Worm (Caenorhabditis elegans) whole organism, L1 larva: ENCODE measurements around the gene math-33.
A peak's percentile ranks its signal among the peaks of the same experiment; 100 is the strongest.

Experiments used
- Y116A8C.19 ChIP-seq: sonication (generic microtip); optimal IDR thresholded peaks from 2 replicates; lab custom pipeline; 2016; ENCODE audit warnings: missing compliant biosample characterization, missing genetic modification characterization, borderline replicate concordance
- aha-1 ChIP-seq: fragments of 150-350 bp; optimal IDR thresholded peaks from 2 replicates; lab custom pipeline; 2014; ENCODE audit warnings: missing biosample characterization, missing genetic modification characterization
- alr-1 ChIP-seq: fragments of 200-800 bp; sonication (Bioruptor generic); optimal IDR thresholded peaks from 2 replicates; lab custom pipeline; 2018; ENCODE audit warnings: borderline replicate concordance, mild to moderate bottlenecking, missing genetic modification characterization, missing compliant biosample characterization
- blmp-1 ChIP-seq: fragments of 150-350 bp; optimal IDR thresholded peaks from 2 replicates; lab custom pipeline; 2014; ENCODE audit warnings: missing biosample characterization, missing genetic modification characterization
- ceh-8 ChIP-seq: fragments of 200-800 bp; sonication (Bioruptor generic); optimal IDR thresholded peaks from 2 replicates; lab custom pipeline; 2018; ENCODE audit warnings: mild to moderate bottlenecking, missing genetic modification characterization, moderate library complexity, missing compliant biosample characterization
- ceh-88 ChIP-seq: fragments of 200-800 bp; sonication (Bioruptor generic); IDR thresholded peaks from 2 replicates; pipeline ENCODE4 v1.3.6; 2022; ENCODE audit warnings: missing genetic modification characterization, missing compliant biosample characterization
- ces-1 ChIP-seq: fragments of 150-350 bp; optimal IDR thresholded peaks from 2 replicates; lab custom pipeline; 2014; ENCODE audit warnings: missing biosample characterization, missing genetic modification reagents, missing genetic modification characterization
- efl-3 ChIP-seq: fragments of 200-800 bp; sonication (Bioruptor generic); optimal IDR thresholded peaks from 2 replicates; lab custom pipeline; 2018; ENCODE audit warnings: mild to moderate bottlenecking, missing genetic modification characterization, missing compliant biosample characterization
- egl-27 ChIP-seq, 2 experiments: fragments of 150-350 bp in 1 of 2; sonication (generic microtip); optimal IDR thresholded peaks; 3 replicates each; lab custom pipeline; 2017 to 2018; ENCODE audit warnings: missing biosample characterization in 2 of 2, missing genetic modification characterization in 2 of 2, missing genetic modification reagents in 2 of 2
- elt-2 ChIP-seq: sonication (generic microtip); optimal IDR thresholded peaks from 2 replicates; lab custom pipeline; 2016; ENCODE audit warnings: missing genetic modification characterization, mild to moderate bottlenecking, inconsistent platforms, missing compliant biosample characterization, missing genetic modification reagents
- elt-3 ChIP-seq, 6 experiments: fragments of 150-350 bp in 1 of 6; sonication (generic microtip); optimal IDR thresholded peaks; 2 replicates each; lab custom pipeline; 2017 to 2018; ENCODE audit warnings: missing biosample characterization in 6 of 6, missing genetic modification characterization in 6 of 6, inconsistent platforms in 1 of 6
- fkh-10 ChIP-seq: sonication (generic microtip); optimal IDR thresholded peaks from 2 replicates; lab custom pipeline; 2017; ENCODE audit warnings: missing biosample characterization, missing genetic modification reagents, missing genetic modification characterization
- fkh-4 ChIP-seq: sonication (generic microtip); optimal IDR thresholded peaks from 2 replicates; lab custom pipeline; 2016; ENCODE audit warnings: missing compliant biosample characterization, missing genetic modification characterization, borderline replicate concordance
- fkh-8 ChIP-seq: sonication (generic microtip); optimal IDR thresholded peaks from 2 replicates; lab custom pipeline; 2016; ENCODE audit warnings: mild to moderate bottlenecking, missing genetic modification characterization, missing compliant biosample characterization
- hlh-4 ChIP-seq: sonication (generic microtip); optimal IDR thresholded peaks from 2 replicates; lab custom pipeline; 2016; ENCODE audit warnings: mild to moderate bottlenecking, missing genetic modification characterization, missing compliant biosample characterization
- irx-1 ChIP-seq: sonication (generic microtip); optimal IDR thresholded peaks from 2 replicates; lab custom pipeline; 2016; ENCODE audit warnings: missing genetic modification characterization, missing compliant biosample characterization
- isw-1 ChIP-seq: fragments of 200-800 bp; sonication (Bioruptor generic); IDR thresholded peaks from 2 replicates; pipeline ENCODE4 v1.3.6; 2022; ENCODE audit warnings: missing genetic modification characterization, missing compliant biosample characterization
- lin-13 ChIP-seq: fragments of 150-350 bp; optimal IDR thresholded peaks from 2 replicates; lab custom pipeline; 2014; ENCODE audit warnings: missing biosample characterization, missing genetic modification reagents, missing genetic modification characterization
- lin-14 ChIP-seq: fragments of 200-800 bp; sonication (Bioruptor generic); optimal IDR thresholded peaks from 2 replicates; lab custom pipeline; 2018; ENCODE audit warnings: mild to moderate bottlenecking, missing genetic modification characterization, moderate library complexity, missing compliant biosample characterization
- lin-15B ChIP-seq: fragments of 150-350 bp; sonication (generic microtip); optimal IDR thresholded peaks from 3 replicates; lab custom pipeline; 2014; ENCODE audit warnings: missing biosample characterization, missing genetic modification characterization
- lin-35 ChIP-seq, 2 experiments: fragments of 150-350 bp; optimal IDR thresholded peaks; 2 replicates each; lab custom pipeline; 2014; ENCODE audit warnings: missing biosample characterization in 2 of 2, missing genetic modification characterization in 2 of 2, missing genetic modification reagents in 2 of 2
- lin-39 ChIP-seq: fragments of 150-350 bp; optimal IDR thresholded peaks from 2 replicates; lab custom pipeline; 2014; ENCODE audit warnings: missing biosample characterization, missing genetic modification reagents, missing genetic modification characterization
- lir-3 ChIP-seq: sonication (generic microtip); optimal IDR thresholded peaks from 2 replicates; lab custom pipeline; 2016; ENCODE audit warnings: mild to moderate bottlenecking, missing genetic modification characterization, moderate library complexity, missing compliant biosample characterization; ENCODE audit not compliant: poor library complexity
- lsy-2 ChIP-seq, 2 experiments: fragments of 150-350 bp; optimal IDR thresholded peaks; 2 replicates each; lab custom pipeline; 2014; ENCODE audit warnings: missing biosample characterization in 2 of 2, missing genetic modification characterization in 2 of 2
- mab-9 ChIP-seq: fragments of 200-800 bp; sonication (Bioruptor generic); IDR thresholded peaks from 2 replicates; pipeline ENCODE4 v1.3.6; 2022; ENCODE audit warnings: missing genetic modification reagents, missing genetic modification characterization, missing compliant biosample characterization
- mef-2 ChIP-seq: fragments of 150-350 bp; optimal IDR thresholded peaks from 2 replicates; lab custom pipeline; 2014; ENCODE audit warnings: missing biosample characterization, missing genetic modification characterization
- mep-1 ChIP-seq: fragments of 150-350 bp; optimal IDR thresholded peaks from 2 replicates; lab custom pipeline; 2014; ENCODE audit warnings: missing biosample characterization, missing genetic modification characterization
- nhr-11 ChIP-seq: fragments of 150-350 bp; optimal IDR thresholded peaks from 2 replicates; lab custom pipeline; 2014; ENCODE audit warnings: missing biosample characterization, missing genetic modification characterization
- nhr-19 ChIP-seq: fragments of 200-800 bp; sonication (Bioruptor generic); conservative IDR thresholded peaks from 2 replicates; pipeline ENCODE4 v1.3.6; 2022; ENCODE audit warnings: missing genetic modification characterization, missing compliant biosample characterization
- nhr-28 ChIP-seq: fragments of 150-350 bp; optimal IDR thresholded peaks from 2 replicates; lab custom pipeline; 2014; ENCODE audit warnings: missing biosample characterization, missing genetic modification characterization
- nhr-47 ChIP-seq: sonication (generic microtip); optimal IDR thresholded peaks from 2 replicates; lab custom pipeline; 2016; ENCODE audit warnings: mild to moderate bottlenecking, missing genetic modification characterization, moderate library complexity, missing compliant biosample characterization
- nhr-76 ChIP-seq: sonication (generic microtip); optimal IDR thresholded peaks from 2 replicates; lab custom pipeline; 2017; ENCODE audit warnings: missing biosample characterization, missing genetic modification characterization
- nhr-77 ChIP-seq: fragments of 150-350 bp; optimal IDR thresholded peaks from 2 replicates; lab custom pipeline; 2014; ENCODE audit warnings: missing biosample characterization, missing genetic modification characterization
- nhr-85 ChIP-seq: sonication (generic microtip); peaks from one replicate; lab custom pipeline; 2016; ENCODE audit warnings: missing genetic modification characterization, inconsistent platforms, missing compliant biosample characterization
- nhr-90 ChIP-seq: sonication (generic microtip); optimal IDR thresholded peaks from 2 replicates; lab custom pipeline; 2016; ENCODE audit warnings: mild to moderate bottlenecking, missing genetic modification characterization, missing compliant biosample characterization; ENCODE audit not compliant: poor library complexity
- pag-3 ChIP-seq: sonication (generic microtip); optimal IDR thresholded peaks from 2 replicates; lab custom pipeline; 2017; ENCODE audit warnings: missing genetic modification characterization, mild to moderate bottlenecking, missing compliant biosample characterization, antibody characterized with exemption, borderline replicate concordance; ENCODE audit not compliant: insufficient read depth
- pqm-1 ChIP-seq: sonication (generic microtip); optimal IDR thresholded peaks from 3 replicates; lab custom pipeline; 2017; ENCODE audit warnings: missing biosample characterization, missing genetic modification characterization
- rnt-1 ChIP-seq: sonication (generic microtip); optimal IDR thresholded peaks from 2 replicates; lab custom pipeline; 2016; ENCODE audit warnings: mild to moderate bottlenecking, missing genetic modification characterization, moderate library complexity, missing compliant biosample characterization
- skn-1 ChIP-seq: fragments of 150-350 bp; optimal IDR thresholded peaks from 2 replicates; lab custom pipeline; 2014; ENCODE audit warnings: missing biosample characterization, missing genetic modification characterization
- snpc-4 ChIP-seq: fragments of 150-350 bp; optimal IDR thresholded peaks from 2 replicates; lab custom pipeline; 2014; ENCODE audit warnings: missing biosample characterization, missing genetic modification characterization
- sox-4 ChIP-seq: sonication (generic microtip); optimal IDR thresholded peaks from 2 replicates; lab custom pipeline; 2016; ENCODE audit warnings: missing genetic modification characterization, missing compliant biosample characterization
- sup-37 ChIP-seq: fragments of 200-800 bp; sonication (Bioruptor generic); optimal IDR thresholded peaks from 2 replicates; lab custom pipeline; 2018; ENCODE audit warnings: mild to moderate bottlenecking, missing genetic modification characterization, missing compliant biosample characterization
- swsn-7 ChIP-seq: sonication (generic microtip); optimal IDR thresholded peaks from 2 replicates; lab custom pipeline; 2016; ENCODE audit warnings: missing genetic modification characterization, missing compliant biosample characterization
- tbx-2 ChIP-seq: sonication (generic microtip); optimal IDR thresholded peaks from 2 replicates; lab custom pipeline; 2016; ENCODE audit warnings: missing genetic modification characterization, missing compliant biosample characterization
- unc-130 ChIP-seq: fragments of 150-350 bp; optimal IDR thresholded peaks from 2 replicates; lab custom pipeline; 2017; ENCODE audit warnings: missing biosample characterization, missing genetic modification characterization, inconsistent platforms
- unc-86 ChIP-seq: sonication (generic microtip); optimal IDR thresholded peaks from 2 replicates; lab custom pipeline; 2016; ENCODE audit warnings: missing genetic modification characterization, missing compliant biosample characterization
- unc-98 ChIP-seq: fragments of 200-800 bp; sonication (Bioruptor generic); IDR thresholded peaks from 2 replicates; pipeline ENCODE4 v1.3.6; 2022; ENCODE audit warnings: missing genetic modification characterization, missing compliant biosample characterization
- xbp-1 ChIP-seq: sonication (generic microtip); optimal IDR thresholded peaks from 2 replicates; lab custom pipeline; 2016; ENCODE audit warnings: missing genetic modification characterization, missing compliant biosample characterization
- zip-4 ChIP-seq: fragments of 200-800 bp; sonication (Bioruptor generic); optimal IDR thresholded peaks from 2 replicates; lab custom pipeline; 2018; ENCODE audit warnings: mild to moderate bottlenecking, missing genetic modification characterization, moderate library complexity, missing compliant biosample characterization
- ztf-11 ChIP-seq, 2 experiments: sonication (generic microtip); optimal IDR thresholded peaks; 2 replicates each; lab custom pipeline; 2016 to 2017; ENCODE audit warnings: missing genetic modification characterization in 2 of 2, missing biosample characterization in 1 of 2, missing compliant biosample characterization in 1 of 2

math-33 gene

ce11 chrV:11082964-11083363 is 30.7 kb upstream of the math-33 start:
- no peak for TF ChIP-seq elt-3 (tag; optimal IDR thresholded peaks at IDR 0.05; lab: Kevin White, UChicago)
- no peak for TF ChIP-seq aha-1 (tag; lab: Kevin White, UChicago)
- TF ChIP-seq lin-39 = no peak
- TF ChIP-seq ces-1 (GFP tag; lab: Kevin White, UChicago) = no peak
- no peak for TF ChIP-seq isw-1 (GFP tag; lab: Robert Waterston, UW)
- no peak for TF ChIP-seq nhr-85 (tag; lab: Kevin White, UChicago)
- TF ChIP-seq blmp-1 = no peak
- no peak for TF ChIP-seq lsy-2 (tag; optimal IDR thresholded peaks at IDR 0.05; lab: Kevin White, UChicago)
- TF ChIP-seq rnt-1 (tag; lab: Kevin White, UChicago) = no peak
- TF ChIP-seq nhr-47 = no peak
- TF ChIP-seq sox-4 (tag; lab: Kevin White, UChicago) = no peak

ce11 chrV:11083691-11084090 is 30.0 kb upstream of the math-33 start:
- TF ChIP-seq skn-1 (tag; lab: Kevin White, UChicago) = no peak
- no peak for TF ChIP-seq ztf-11 (tag; optimal IDR thresholded peaks at IDR 0.05; lab: Kevin White, UChicago)
- no peak for TF ChIP-seq lir-3 (tag; lab: Kevin White, UChicago)
- TF ChIP-seq nhr-90 (tag; lab: Kevin White, UChicago) = no peak
- peak; percentile 84 for TF ChIP-seq rnt-1 (tag; lab: Kevin White, UChicago)
- no peak for TF ChIP-seq elt-3 (tag; optimal IDR thresholded peaks at IDR 0.05; lab: Kevin White, UChicago)
- peak; percentile 28 for TF ChIP-seq sup-37 (GFP tag; lab: Kevin White, UChicago)
- no peak for TF ChIP-seq unc-130 (tag; lab: Kevin White, UChicago)
- no peak for TF ChIP-seq mab-9
- peak; percentile 23 to 60 for TF ChIP-seq lsy-2 (tag; optimal IDR thresholded peaks at IDR 0.05; lab: Kevin White, UChicago)
- peak; percentile 92 for TF ChIP-seq lin-14
- TF ChIP-seq pag-3 = peak; percentile 88
- TF ChIP-seq alr-1 (tag; lab: Kevin White, UChicago) = no peak
- TF ChIP-seq unc-98 = no peak
- no peak for TF ChIP-seq blmp-1
- TF ChIP-seq lin-13 = no peak
- no peak for TF ChIP-seq hlh-4 (tag; lab: Kevin White, UChicago)
- peak; percentile 67 for TF ChIP-seq tbx-2 (tag; lab: Kevin White, UChicago)
- TF ChIP-seq egl-27 (tag; optimal IDR thresholded peaks at IDR 0.05; lab: Kevin White, UChicago) = no peak
- TF ChIP-seq nhr-47 = peak; percentile 23
- TF ChIP-seq lin-15B (tag; lab: Kevin White, UChicago) = no peak
- peak; percentile 66 for TF ChIP-seq nhr-77 (tag; lab: Kevin White, UChicago)
- no peak for TF ChIP-seq unc-86
- TF ChIP-seq lin-35 (GFP tag; optimal IDR thresholded peaks at IDR 0.05; lab: Kevin White, UChicago) = peak in 1 of 2 experiments; percentile 10
- TF ChIP-seq lin-39 = no peak
- no peak for TF ChIP-seq snpc-4 (tag; lab: Kevin White, UChicago)
- no peak for TF ChIP-seq mef-2 (tag; lab: Kevin White, UChicago)
- no peak for TF ChIP-seq fkh-10 (GFP tag; lab: Kevin White, UChicago)
- no peak for TF ChIP-seq nhr-28 (tag; lab: Kevin White, UChicago)
- TF ChIP-seq fkh-8 = no peak
- TF ChIP-seq efl-3 = no peak
- no peak for TF ChIP-seq nhr-76
- peak; percentile 35 for TF ChIP-seq irx-1 (tag; lab: Kevin White, UChicago)
- TF ChIP-seq mep-1 (tag; lab: Kevin White, UChicago) = peak; percentile 49
- TF ChIP-seq ceh-88 (GFP tag; lab: Robert Waterston, UW) = no peak
- TF ChIP-seq swsn-7 (tag; lab: Kevin White, UChicago) = peak; percentile 49
- TF ChIP-seq xbp-1 (tag; lab: Kevin White, UChicago) = peak; percentile 20
- TF ChIP-seq ceh-8 (GFP tag; lab: Kevin White, UChicago) = no peak
- TF ChIP-seq elt-2 (tag; lab: Kevin White, UChicago) = no peak
- TF ChIP-seq fkh-4 (tag; lab: Kevin White, UChicago) = peak; percentile 12
- TF ChIP-seq nhr-11 (tag; lab: Kevin White, UChicago) = no peak
- no peak for TF ChIP-seq Y116A8C.19
- no peak for TF ChIP-seq zip-4 (GFP tag; lab: Kevin White, UChicago)
- TF ChIP-seq nhr-19 (GFP tag; lab: Robert Waterston, UW) = peak; percentile 67
- no peak for TF ChIP-seq pqm-1 (tag; lab: Kevin White, UChicago)
